Fruit fly (Drosophila melanogaster): ENCODE results near the gene CG11147.

The CG11147 gene

DNA sequence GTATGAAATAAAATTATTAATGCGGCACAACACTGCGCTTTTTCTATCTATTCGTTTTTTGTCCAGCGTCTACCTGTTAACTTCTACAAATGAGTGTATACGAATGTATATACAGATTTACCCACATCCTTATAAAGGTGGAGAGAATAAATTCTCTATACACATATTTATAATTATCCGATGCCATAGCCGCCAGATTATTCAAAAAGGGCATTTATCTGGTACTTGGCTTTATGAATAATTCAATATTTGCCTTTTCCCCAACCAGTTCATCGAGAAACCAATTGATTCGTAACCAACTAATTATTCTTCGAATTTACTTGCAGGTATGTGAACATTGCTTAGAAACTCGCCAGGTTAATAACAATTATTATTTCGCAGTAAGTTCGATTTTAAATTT lies at the start of gene CG11147:
Gene CG11147, minus strand, starts transcription at position 101 of the 400 bp plus-strand sequence.
- TF ChIP-seq Sin3A (optimal IDR thresholded peaks at IDR 0.05) = no peak
- TF ChIP-seq psq (optimal IDR thresholded peaks at IDR 0.05) = no peak
- no peak for TF ChIP-seq Myc (optimal IDR thresholded peaks at IDR 0.05)
- no peak for TF ChIP-seq insv (optimal IDR thresholded peaks at IDR 0.05)
- TF ChIP-seq h (optimal IDR thresholded peaks at IDR 0.05) = no peak
- TF ChIP-seq ttk (optimal IDR thresholded peaks at IDR 0.05) = no peak

dm6 chr2L:5789268-5789667 lies 48.2 kb upstream of the CG11147 start:
- no peak for TF ChIP-seq Myc (optimal IDR thresholded peaks at IDR 0.05)
- no peak for TF ChIP-seq h (optimal IDR thresholded peaks at IDR 0.05)
- no peak for TF ChIP-seq ttk (optimal IDR thresholded peaks at IDR 0.05)
- no peak for TF ChIP-seq Sin3A (optimal IDR thresholded peaks at IDR 0.05)
- TF ChIP-seq insv (optimal IDR thresholded peaks at IDR 0.05) = no peak
- TF ChIP-seq psq (optimal IDR thresholded peaks at IDR 0.05) = no peak

dm6 chr2L:5783731-5784130 lies 42.7 kb upstream of the CG11147 start, which contains the start of gene CG31913:
Gene CG31913 (plus strand): TSS chr2L:5784031.
- TF ChIP-seq psq (optimal IDR thresholded peaks at IDR 0.05) = no peak
- no peak for TF ChIP-seq h (optimal IDR thresholded peaks at IDR 0.05)
- TF ChIP-seq ttk (optimal IDR thresholded peaks at IDR 0.05) = no peak
- no peak for TF ChIP-seq Sin3A (optimal IDR thresholded peaks at IDR 0.05)
- TF ChIP-seq Myc (optimal IDR thresholded peaks at IDR 0.05) = no peak
- no peak for TF ChIP-seq insv (optimal IDR thresholded peaks at IDR 0.05)

dm6 chr2L:5782866-5783265 lies 41.8 kb upstream of the CG11147 start:
- TF ChIP-seq Sin3A (optimal IDR thresholded peaks at IDR 0.05) (no peak), h (optimal IDR thresholded peaks at IDR 0.05) (no peak), Myc (optimal IDR thresholded peaks at IDR 0.05) (no peak), ttk (optimal IDR thresholded peaks at IDR 0.05) (no peak), insv (optimal IDR thresholded peaks at IDR 0.05) (no peak), psq (optimal IDR thresholded peaks at IDR 0.05) (no peak)

DNA sequence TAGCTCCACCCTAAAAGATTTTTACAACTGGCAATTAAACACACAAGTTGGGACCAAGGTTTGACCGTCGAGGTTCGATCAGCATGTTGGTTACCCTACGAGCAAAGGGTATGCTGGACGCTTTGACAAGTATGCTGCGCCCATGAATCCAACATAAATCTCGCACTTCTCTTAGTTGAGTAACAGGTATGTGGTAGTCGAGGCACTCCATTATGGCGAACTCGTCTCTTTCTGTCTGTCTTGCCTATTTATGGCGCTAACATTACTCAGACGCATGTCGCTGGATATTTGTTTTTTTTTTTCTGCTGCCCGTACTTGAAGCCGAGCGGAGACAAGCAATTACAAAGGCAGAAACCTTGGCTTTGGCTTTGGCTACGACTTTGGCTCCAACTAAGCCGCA lies 40.1 kb upstream of the CG11147 start:
- no peak for TF ChIP-seq psq (optimal IDR thresholded peaks at IDR 0.05)
- TF ChIP-seq ttk (optimal IDR thresholded peaks at IDR 0.05) = no peak

DNA sequence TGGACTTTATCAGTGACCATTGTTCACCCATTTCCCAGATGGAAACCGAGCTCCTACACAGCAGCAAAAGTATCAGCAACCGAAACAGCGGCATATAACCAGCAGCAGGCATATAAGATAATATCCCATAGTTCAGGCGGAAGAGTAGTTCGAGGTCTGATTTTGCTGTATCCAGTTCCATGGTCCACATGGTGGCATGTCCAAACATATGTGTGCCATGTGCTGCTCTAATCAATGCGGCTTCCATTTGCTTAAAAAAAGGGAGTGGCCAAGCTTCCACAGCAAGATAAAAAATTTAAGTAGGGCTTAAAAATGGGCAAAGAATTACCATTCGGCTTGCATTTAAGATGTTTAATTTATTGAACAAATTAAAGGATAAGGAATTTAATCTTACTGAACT lies 39.7 kb upstream of the CG11147 start:
- no peak for TF ChIP-seq psq (optimal IDR thresholded peaks at IDR 0.05)

dm6 chr2L:5778157-5778556 lies 37.1 kb upstream of the CG11147 start:
- TF ChIP-seq h (optimal IDR thresholded peaks at IDR 0.05) (no peak), Myc (optimal IDR thresholded peaks at IDR 0.05) (no peak), ttk (optimal IDR thresholded peaks at IDR 0.05) (no peak)

- TF ChIP-seq Myc (optimal IDR thresholded peaks at IDR 0.05) (no peak), psq (optimal IDR thresholded peaks at IDR 0.05) (no peak), Sin3A (optimal IDR thresholded peaks at IDR 0.05) (no peak), ttk (optimal IDR thresholded peaks at IDR 0.05) (no peak), h (optimal IDR thresholded peaks at IDR 0.05) (no peak), insv (optimal IDR thresholded peaks at IDR 0.05) (no peak)
Observed at dm6 chr2L:5772262-5772661, 31.2 kb upstream of the CG11147 start.

DNA sequence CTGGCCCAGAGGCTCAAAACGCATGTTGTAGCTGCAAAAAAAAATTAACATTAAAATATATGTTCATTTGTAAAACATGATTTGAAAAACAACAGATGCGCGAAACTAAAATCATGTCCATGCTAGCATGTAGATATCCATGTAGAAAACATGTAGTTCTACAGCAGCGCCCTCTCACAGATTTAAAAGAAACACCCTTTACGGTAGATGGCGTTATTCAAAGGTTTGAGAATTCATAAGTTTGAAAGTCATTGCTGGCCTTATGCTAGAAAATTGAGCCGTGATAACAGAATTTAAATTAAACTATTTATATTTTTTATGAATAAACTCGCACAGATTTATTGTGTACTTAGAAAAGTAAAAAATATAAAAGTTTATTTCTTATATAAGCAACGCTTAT lies 30.1 kb upstream of the CG11147 start:
- TF ChIP-seq Myc (optimal IDR thresholded peaks at IDR 0.05) (no peak), h (optimal IDR thresholded peaks at IDR 0.05) (no peak), Sin3A (optimal IDR thresholded peaks at IDR 0.05) (no peak), insv (optimal IDR thresholded peaks at IDR 0.05) (no peak), ttk (optimal IDR thresholded peaks at IDR 0.05) (no peak), psq (optimal IDR thresholded peaks at IDR 0.05) (no peak)

dm6 chr2L:5766498-5767008 lies 25.5 kb upstream of the CG11147 start:
- no peak for TF ChIP-seq ttk (optimal IDR thresholded peaks at IDR 0.05)
- TF ChIP-seq psq (optimal IDR thresholded peaks at IDR 0.05) = no peak
- TF ChIP-seq h (optimal IDR thresholded peaks at IDR 0.05) = no peak
- TF ChIP-seq Myc (optimal IDR thresholded peaks at IDR 0.05) = no peak
- no peak for TF ChIP-seq Sin3A (optimal IDR thresholded peaks at IDR 0.05)
- TF ChIP-seq insv (optimal IDR thresholded peaks at IDR 0.05) = no peak

DNA sequence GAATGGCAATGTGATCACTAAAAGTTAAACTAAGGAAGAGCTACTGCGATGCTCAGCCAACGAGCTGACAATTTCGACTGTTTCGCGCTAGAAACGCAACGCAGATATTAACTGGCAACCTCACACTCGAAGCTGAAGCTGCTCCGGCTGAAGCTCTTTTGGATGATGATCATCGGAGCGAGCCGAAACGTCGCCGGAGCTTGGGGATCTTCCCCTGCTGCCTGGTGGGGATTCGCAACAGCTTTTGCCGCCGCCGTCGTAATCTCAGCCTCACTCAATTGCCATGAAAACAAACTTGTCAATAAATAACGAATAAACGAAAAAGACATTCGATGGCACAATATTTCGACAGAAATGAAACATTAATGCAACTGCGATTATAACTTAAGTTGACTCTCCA lies 25.0 kb upstream of the CG11147 start, which contains the start of gene obst-E:
Gene obst-E, minus strand, starts transcription at position 101 of the 400 bp plus-strand sequence.
- TF ChIP-seq insv (optimal IDR thresholded peaks at IDR 0.05) (no peak), Sin3A (optimal IDR thresholded peaks at IDR 0.05) (no peak), Myc (optimal IDR thresholded peaks at IDR 0.05) (no peak), psq (optimal IDR thresholded peaks at IDR 0.05) (no peak)

dm6 chr2L:5765139-5765538 lies 24.1 kb upstream of the CG11147 start:
- TF ChIP-seq h (optimal IDR thresholded peaks at IDR 0.05) = no peak
- no peak for TF ChIP-seq insv (optimal IDR thresholded peaks at IDR 0.05)
- TF ChIP-seq Sin3A (optimal IDR thresholded peaks at IDR 0.05) = no peak

DNA sequence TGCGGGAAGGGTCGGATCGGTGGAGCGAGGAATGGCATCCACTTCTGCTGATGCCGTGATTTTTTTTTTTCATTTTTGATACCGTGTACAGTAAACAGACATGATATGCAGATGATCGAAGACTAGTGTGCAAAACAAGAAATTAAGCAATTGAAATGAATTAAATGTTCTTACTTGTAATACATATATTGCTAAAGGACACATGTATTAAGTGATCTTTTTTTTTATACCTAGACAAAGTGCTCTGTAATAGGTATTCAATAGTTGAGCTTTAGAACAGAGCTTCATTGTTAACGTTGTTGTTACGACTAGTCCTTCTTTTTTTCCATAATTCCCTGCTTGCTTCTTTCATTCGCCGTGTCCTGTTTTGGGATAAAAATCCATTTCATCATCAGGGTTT lies 10.4 kb upstream of the CG11147 start:
- TF ChIP-seq psq (optimal IDR thresholded peaks at IDR 0.05) = no peak
- no peak for TF ChIP-seq Myc (optimal IDR thresholded peaks at IDR 0.05)
- no peak for TF ChIP-seq insv (optimal IDR thresholded peaks at IDR 0.05)
- TF ChIP-seq h (optimal IDR thresholded peaks at IDR 0.05) = no peak

dm6 chr2L:5748188-5748587 lies 7.1 kb upstream of the CG11147 start:
- TF ChIP-seq h (optimal IDR thresholded peaks at IDR 0.05) (no peak), Myc (optimal IDR thresholded peaks at IDR 0.05) (no peak)
